Fruit fly (Drosophila melanogaster) whole organism, embryonic: ENCODE results near the gene CG11342.

ENCODE experiments used
- ATbp ChIP-seq: fragments of 200-800 bp; sonication (Bioruptor generic); optimal IDR thresholded peaks from 2 replicates; lab custom pipeline; 2017; ENCODE audit warnings: missing biosample characterization, mild to moderate bottlenecking, missing genetic modification characterization, missing genetic modification reagents
- CG10431 ChIP-seq: fragments of 200-800 bp; sonication (Bioruptor generic); optimal IDR thresholded peaks from 3 replicates; lab custom pipeline; 2018; ENCODE audit warnings: missing biosample characterization, mild to moderate bottlenecking, missing genetic modification characterization
- CG10565 ChIP-seq: fragments of 200-800 bp; sonication (Bioruptor generic); optimal IDR thresholded peaks from 3 replicates; lab custom pipeline; 2016; ENCODE audit warnings: missing biosample characterization, mild to moderate bottlenecking, missing genetic modification characterization
- CG12155 ChIP-seq: fragments of 200-800 bp; sonication (Bioruptor generic); optimal IDR thresholded peaks from 3 replicates; lab custom pipeline; 2016; ENCODE audit warnings: missing biosample characterization, missing genetic modification characterization
- CG12219 ChIP-seq: fragments of 200-800 bp; sonication (Bioruptor generic); optimal IDR thresholded peaks from 3 replicates; lab custom pipeline; 2018; ENCODE audit warnings: missing biosample characterization, mild to moderate bottlenecking, missing genetic modification characterization
- CG12299 ChIP-seq: fragments of 200-800 bp; sonication (Bioruptor generic); optimal IDR thresholded peaks from 2 replicates; lab custom pipeline; 2018; ENCODE audit warnings: missing biosample characterization, mild to moderate bottlenecking, missing genetic modification characterization
- CG12391 ChIP-seq: fragments of 200-800 bp; sonication (Bioruptor generic); optimal IDR thresholded peaks from 3 replicates; lab custom pipeline; 2018; ENCODE audit warnings: missing biosample characterization, mild to moderate bottlenecking, missing genetic modification characterization, moderate library complexity
- CG13424 ChIP-seq: fragments of 200-800 bp; sonication (Bioruptor generic); optimal IDR thresholded peaks from 2 replicates; lab custom pipeline; 2019; ENCODE audit warnings: missing biosample characterization, mild to moderate bottlenecking, missing genetic modification characterization, moderate library complexity
- CG14860 ChIP-seq: fragments of 200-800 bp; sonication (Bioruptor generic); IDR thresholded peaks from 3 replicates; pipeline ENCODE4 v1.3.6; 2022; ENCODE audit warnings: missing biosample characterization, missing genetic modification characterization; ENCODE audit not compliant: partially characterized antibody
- CG14965 ChIP-seq: fragments of 200-800 bp; sonication (Bioruptor generic); optimal IDR thresholded peaks from 2 replicates; lab custom pipeline; 2016; ENCODE audit warnings: missing biosample characterization, missing genetic modification characterization, borderline replicate concordance
- CG15696 ChIP-seq: fragments of 200-800 bp; sonication (Bioruptor generic); optimal IDR thresholded peaks from 2 replicates; lab custom pipeline; 2019; ENCODE audit warnings: missing biosample characterization, mild to moderate bottlenecking, missing genetic modification characterization, moderate library complexity
- CG17361 ChIP-seq: fragments of 200-800 bp; sonication (Bioruptor generic); IDR thresholded peaks from 3 replicates; pipeline ENCODE4 v1.3.6; 2022; ENCODE audit warnings: missing biosample characterization, missing genetic modification characterization
- CG1792 ChIP-seq: fragments of 200-800 bp; sonication (Bioruptor generic); optimal IDR thresholded peaks from 2 replicates; lab custom pipeline; 2016; ENCODE audit warnings: missing biosample characterization, missing genetic modification characterization
- CG1832 ChIP-seq: fragments of 200-800 bp; sonication (Bioruptor generic); optimal IDR thresholded peaks from 2 replicates; lab custom pipeline; 2017; ENCODE audit warnings: missing biosample characterization, mild to moderate bottlenecking, missing genetic modification characterization, inconsistent platforms
- CG2889 ChIP-seq: fragments of 200-800 bp; sonication (Bioruptor generic); IDR thresholded peaks from 3 replicates; pipeline ENCODE4 v1.3.6; 2022; ENCODE audit warnings: missing biosample characterization, missing genetic modification characterization
- CG30403 ChIP-seq: fragments of 200-800 bp; sonication (Bioruptor generic); optimal IDR thresholded peaks from 3 replicates; lab custom pipeline; 2016; ENCODE audit warnings: missing biosample characterization, missing genetic modification characterization
- CG32767 ChIP-seq: fragments of 200-800 bp; sonication (Bioruptor generic); IDR thresholded peaks from 2 replicates; pipeline ENCODE4 v1.3.6; 2022; ENCODE audit warnings: missing biosample characterization, missing genetic modification characterization
- CG33213 ChIP-seq: fragments of 200-800 bp; sonication (Bioruptor generic); optimal IDR thresholded peaks from 3 replicates; lab custom pipeline; 2016; ENCODE audit warnings: missing biosample characterization, missing genetic modification characterization
- CG4730 ChIP-seq: fragments of 200-800 bp; sonication (Bioruptor generic); IDR thresholded peaks from 2 replicates; pipeline ENCODE4 v1.3.6; 2022; ENCODE audit warnings: missing biosample characterization, missing genetic modification characterization
- CG6175 ChIP-seq: fragments of 200-800 bp; sonication (Bioruptor generic); IDR thresholded peaks from 3 replicates; pipeline ENCODE4 v1.3.6; 2022; ENCODE audit warnings: missing biosample characterization, missing genetic modification characterization
- CG6689 ChIP-seq: fragments of 200-800 bp; sonication (Bioruptor generic); IDR thresholded peaks from 2 replicates; pipeline ENCODE4 v1.3.6; 2022; ENCODE audit warnings: missing biosample characterization, missing genetic modification characterization
- CG6854 ChIP-seq: fragments of 200-800 bp; sonication (Bioruptor generic); optimal IDR thresholded peaks from 3 replicates; lab custom pipeline; 2017; ENCODE audit warnings: missing biosample characterization, mild to moderate bottlenecking, missing genetic modification characterization
- CG7928 ChIP-seq: fragments of 200-800 bp; sonication (Bioruptor generic); optimal IDR thresholded peaks from 2 replicates; lab custom pipeline; 2017; ENCODE audit warnings: missing biosample characterization, mild to moderate bottlenecking, missing genetic modification characterization
- CG8089 ChIP-seq: fragments of 200-800 bp; sonication (Bioruptor generic); optimal IDR thresholded peaks from 3 replicates; lab custom pipeline; 2016; ENCODE audit warnings: missing biosample characterization, missing genetic modification characterization
- CG8388 ChIP-seq: fragments of 200-800 bp; sonication (Bioruptor generic); optimal IDR thresholded peaks from 2 replicates; lab custom pipeline; 2019; ENCODE audit warnings: missing biosample characterization, mild to moderate bottlenecking, missing genetic modification characterization, moderate library complexity
- CG8944 ChIP-seq: fragments of 200-800 bp; sonication (Bioruptor generic); optimal IDR thresholded peaks from 3 replicates; lab custom pipeline; 2016; ENCODE audit warnings: missing biosample characterization, missing genetic modification characterization
- Camta ChIP-seq: fragments of 200-800 bp; sonication (Bioruptor generic); optimal IDR thresholded peaks from 2 replicates; lab custom pipeline; 2016; ENCODE audit warnings: missing biosample characterization, missing genetic modification characterization
- Doc2 ChIP-seq: fragments of 200-800 bp; sonication (Bioruptor generic); IDR thresholded peaks from 2 replicates; pipeline ENCODE4 v1.3.6; 2022; ENCODE audit warnings: missing biosample characterization, missing genetic modification characterization
- Elba2 ChIP-seq: fragments of 200-800 bp; sonication (Bioruptor generic); optimal IDR thresholded peaks from 3 replicates; lab custom pipeline; 2016; ENCODE audit warnings: missing biosample characterization, missing genetic modification characterization
- HLH3B ChIP-seq: fragments of 200-800 bp; sonication (Bioruptor generic); IDR thresholded peaks from 2 replicates; pipeline ENCODE4 v1.3.6; 2022; ENCODE audit warnings: missing biosample characterization, missing genetic modification characterization
- Hr51 ChIP-seq, 2 experiments: fragments of 200-800 bp; sonication (Bioruptor generic); optimal IDR thresholded peaks; 2 replicates in 1 of 2; 3 replicates in 1 of 2; lab custom pipeline; 2016 to 2018; ENCODE audit warnings: missing biosample characterization in 2 of 2, missing genetic modification characterization in 2 of 2, mild to moderate bottlenecking in 1 of 2, moderate library complexity in 1 of 2
- Neu2 ChIP-seq: fragments of 200-800 bp; sonication (Bioruptor generic); optimal IDR thresholded peaks from 3 replicates; lab custom pipeline; 2016; ENCODE audit warnings: missing biosample characterization, missing genetic modification characterization, borderline replicate concordance
- Ptx1 ChIP-seq: fragments of 200-800 bp; sonication (Bioruptor generic); IDR thresholded peaks from 2 replicates; pipeline ENCODE4 v1.3.6; 2022; ENCODE audit warnings: missing biosample characterization, missing genetic modification characterization
- ap ChIP-seq: fragments of 200-800 bp; sonication (Bioruptor generic); IDR thresholded peaks from 2 replicates; pipeline ENCODE4 v1.3.6; 2022; ENCODE audit warnings: missing biosample characterization, missing genetic modification characterization
- ato ChIP-seq: fragments of 200-800 bp; sonication (Bioruptor generic); IDR thresholded peaks from 2 replicates; pipeline ENCODE4 v1.3.6; 2022; ENCODE audit warnings: missing biosample characterization, missing genetic modification characterization; ENCODE audit not compliant: partially characterized antibody
- chif ChIP-seq, 2 experiments: fragments of 200-800 bp; sonication (Bioruptor generic); optimal IDR thresholded peaks; 3 replicates each; lab custom pipeline; 2016; ENCODE audit warnings: missing biosample characterization in 2 of 2, missing genetic modification characterization in 2 of 2
- cwo ChIP-seq: fragments of 200-800 bp; sonication (Bioruptor generic); optimal IDR thresholded peaks from 3 replicates; lab custom pipeline; 2017; ENCODE audit warnings: missing biosample characterization, missing genetic modification characterization, mild to moderate bottlenecking, moderate library complexity, missing genetic modification reagents
- disco-r ChIP-seq: fragments of 200-800 bp; sonication (Bioruptor generic); optimal IDR thresholded peaks from 2 replicates; lab custom pipeline; 2016; ENCODE audit warnings: missing biosample characterization, missing genetic modification characterization
- dmrt99B ChIP-seq: fragments of 200-800 bp; sonication (Bioruptor generic); optimal IDR thresholded peaks from 2 replicates; lab custom pipeline; 2018; ENCODE audit warnings: missing biosample characterization, mild to moderate bottlenecking, missing genetic modification characterization, moderate library complexity
- ewg ChIP-seq: fragments of 200-800 bp; sonication (Bioruptor generic); optimal IDR thresholded peaks from 3 replicates; lab custom pipeline; 2017; ENCODE audit warnings: mild to moderate bottlenecking, missing biosample characterization, missing genetic modification reagents, missing genetic modification characterization
- grau ChIP-seq: fragments of 200-800 bp; optimal IDR thresholded peaks from 3 replicates; lab custom pipeline; 2019; ENCODE audit warnings: missing biosample characterization, mild to moderate bottlenecking, missing genetic modification characterization, moderate library complexity
- h ChIP-seq: fragments of >200 bp; optimal IDR thresholded peaks from 2 replicates; lab custom pipeline; 2017
- ind ChIP-seq: fragments of 200-800 bp; sonication (Bioruptor generic); optimal IDR thresholded peaks from 3 replicates; lab custom pipeline; 2016; ENCODE audit warnings: missing biosample characterization, missing genetic modification characterization
- insv ChIP-seq, 2 experiments: fragments of 200-800 bp; sonication (Bioruptor generic); optimal IDR thresholded peaks; 3 replicates each; lab custom pipeline; 2016 to 2018; ENCODE audit warnings: missing biosample characterization in 2 of 2, missing genetic modification characterization in 2 of 2
- knrl ChIP-seq: fragments of 200-800 bp; sonication (Bioruptor generic); IDR thresholded peaks from 3 replicates; pipeline ENCODE4 v1.3.6; 2022; ENCODE audit warnings: missing biosample characterization, missing genetic modification characterization; ENCODE audit not compliant: partially characterized antibody
- nmo ChIP-seq: fragments of 200-800 bp; sonication (Bioruptor generic); optimal IDR thresholded peaks from 2 replicates; lab custom pipeline; 2018; ENCODE audit warnings: missing biosample characterization, mild to moderate bottlenecking, missing genetic modification characterization, moderate library complexity
- prd ChIP-seq, 3 experiments: fragments of >200 bp in 2 of 3; fragments of 200-800 bp in 1 of 3; sonication (Bioruptor generic) in 1 of 3; optimal IDR thresholded peaks in 2 of 3; IDR thresholded peaks in 1 of 3; 2 replicates in 2 of 3; 3 replicates in 1 of 3; pipeline versions ENCODE4 v1.3.6 to Lab custom; 2017 to 2022; ENCODE audit warnings: missing biosample characterization in 1 of 3, missing genetic modification characterization in 1 of 3
- slp2 ChIP-seq: fragments of 200-800 bp; sonication (Bioruptor generic); optimal IDR thresholded peaks from 2 replicates; lab custom pipeline; 2016; ENCODE audit warnings: missing biosample characterization, missing genetic modification characterization
- stc ChIP-seq: fragments of 200-800 bp; sonication (Bioruptor generic); IDR thresholded peaks from 2 replicates; pipeline ENCODE4 v1.3.6; 2022; ENCODE audit warnings: missing biosample characterization, missing genetic modification characterization
- stwl ChIP-seq: fragments of 200-800 bp; sonication (Bioruptor generic); optimal IDR thresholded peaks from 3 replicates; lab custom pipeline; 2018; ENCODE audit warnings: missing biosample characterization, mild to moderate bottlenecking, missing genetic modification characterization, moderate library complexity

The CG11342 gene

dm6 chr3L:4412974-4413373 is 45.7 kb upstream of the CG11342 start (continued):
- TF ChIP-seq stwl (no peak), CG12391 (tag; lab: Kevin White, UChicago) (peak; percentile 27), ATbp (GFP tag; lab: Kevin White, UChicago) (peak; percentile 18), CG15696 (tag; lab: Kevin White, UChicago) (no peak), CG12155 (GFP tag; lab: Kevin White, UChicago) (peak; percentile 31), ewg (GFP tag; lab: Kevin White, UChicago) (no peak), CG1792 (GFP tag; lab: Kevin White, UChicago) (no peak), Doc2 (0 out of 2 replicates have a peak, but pooled peaks have one; percentile 55), h (lab: Kevin White, UChicago) (no peak), cwo (GFP tag; lab: Kevin White, UChicago) (no peak), Ptx1 (GFP tag; lab: Robert Waterston, UW) (peak; percentile 68), CG4730 (GFP tag; lab: Robert Waterston, UW) (no peak), CG10565 (GFP tag; lab: Kevin White, UChicago) (no peak), ap (GFP tag; lab: Robert Waterston, UW) (peak; percentile 65), grau (peak; percentile 36), CG30403 (GFP tag; lab: Kevin White, UChicago) (peak; percentile 53), CG2889 (0 out of 3 replicates have a peak, but pooled peaks have one; percentile 37), CG32767 (peak; percentile 34; the same call in 1 of the 2 replicates), CG6689 (peak; percentile 66), CG6175 (peak; percentile 72; the same call in 1 of the 3 replicates), Camta (peak; percentile 23), CG6854 (GFP tag; lab: Kevin White, UChicago) (no peak), nmo (GFP tag; lab: Kevin White, UChicago) (no peak), stc (GFP tag; lab: Robert Waterston, UW) (0 out of 2 replicates have a peak, but pooled peaks have one; percentile 12), ind (GFP tag; lab: Kevin White, UChicago) (peak; percentile 37), CG8388 (peak; percentile 15), Neu2 (GFP tag; lab: Kevin White, UChicago) (no peak), Elba2 (no peak), CG8944 (GFP tag; lab: Kevin White, UChicago) (peak; percentile 12), ato (no peak), CG12219 (GFP tag; lab: Kevin White, UChicago) (no peak), CG33213 (GFP tag; lab: Kevin White, UChicago) (no peak), dmrt99B (peak; percentile 35), knrl (no peak), CG10431 (GFP tag; lab: Kevin White, UChicago) (no peak), slp2 (GFP tag; lab: Kevin White, UChicago) (no peak), CG13424 (tag; lab: Kevin White, UChicago) (no peak), CG14965 (GFP tag; lab: Kevin White, UChicago) (no peak), CG1832 (GFP tag; lab: Kevin White, UChicago) (no peak), Hr51 (GFP tag; optimal IDR thresholded peaks at IDR 0.05; lab: Kevin White, UChicago) (peak in 1 of 2 experiments; percentile 42), CG14860 (no peak), disco-r (GFP tag; lab: Kevin White, UChicago) (peak; percentile 21), CG17361 (GFP tag; lab: Robert Waterston, UW) (no peak), CG12299 (tag; lab: Kevin White, UChicago) (no peak), chif (GFP tag; optimal IDR thresholded peaks at IDR 0.05; lab: Kevin White, UChicago) (no peak), CG7928 (no peak), insv (GFP tag; optimal IDR thresholded peaks at IDR 0.05; lab: Kevin White, UChicago) (no peak), CG8089 (GFP tag; lab: Kevin White, UChicago) (peak; percentile 4), HLH3B (GFP tag; lab: Robert Waterston, UW) (peak; percentile 61; the same call in 1 of the 2 replicates), prd (optimal IDR thresholded peaks at IDR 0.05; lab: Kevin White, UChicago) (no peak), prd (GFP tag; IDR thresholded peaks at IDR 0.05; lab: Robert Waterston, UW) (peak; percentile 65)
